Fruit fly (Drosophila melanogaster) whole organism, embryonic: Measurements from ENCODE around the gene isoQC.

Source experiments
- Blimp-1 ChIP-seq: fragments of 200-800 bp; sonication (Bioruptor generic); optimal IDR thresholded peaks from 3 replicates; lab custom pipeline; 2018; ENCODE audit warnings: missing biosample characterization, missing genetic modification characterization, mild to moderate bottlenecking, moderate library complexity, missing genetic modification reagents
- Bteb2 ChIP-seq: fragments of 200-800 bp; sonication (Bioruptor generic); optimal IDR thresholded peaks from 2 replicates; lab custom pipeline; 2016; ENCODE audit warnings: missing biosample characterization, missing genetic modification characterization
- CG1024 ChIP-seq: fragments of 200-800 bp; sonication (Bioruptor generic); IDR thresholded peaks from 2 replicates; pipeline ENCODE4 v1.3.6; 2022; ENCODE audit warnings: missing biosample characterization, missing genetic modification characterization
- CG11723 ChIP-seq: fragments of 200-800 bp; sonication (Bioruptor generic); optimal IDR thresholded peaks from 2 replicates; lab custom pipeline; 2017; ENCODE audit warnings: missing biosample characterization, mild to moderate bottlenecking, missing genetic modification characterization
- CG12942 ChIP-seq: fragments of 200-800 bp; sonication (Bioruptor generic); optimal IDR thresholded peaks from 3 replicates; lab custom pipeline; 2016; ENCODE audit warnings: missing biosample characterization, missing genetic modification characterization
- CG13287 ChIP-seq: fragments of 200-800 bp; sonication (Bioruptor generic); IDR thresholded peaks from 2 replicates; pipeline ENCODE4 v1.3.6; 2022; ENCODE audit warnings: missing biosample characterization, missing genetic modification characterization; ENCODE audit not compliant: partially characterized antibody
- CG14050 ChIP-seq: fragments of 200-800 bp; sonication (Bioruptor generic); IDR thresholded peaks from 3 replicates; pipeline ENCODE4 v1.3.6; 2022; ENCODE audit warnings: missing biosample characterization, missing genetic modification characterization
- CG15269 ChIP-seq: fragments of 200-800 bp; sonication (Bioruptor generic); optimal IDR thresholded peaks from 2 replicates; lab custom pipeline; 2018; ENCODE audit warnings: missing biosample characterization, mild to moderate bottlenecking, missing genetic modification characterization, moderate library complexity
- CG1529 ChIP-seq: fragments of 200-800 bp; sonication (Bioruptor generic); optimal IDR thresholded peaks from 3 replicates; lab custom pipeline; 2018; ENCODE audit warnings: missing biosample characterization, missing genetic modification characterization
- CG16779 ChIP-seq: fragments of 200-800 bp; sonication (Bioruptor generic); IDR thresholded peaks from 2 replicates; pipeline ENCODE4 v1.3.6; 2022; ENCODE audit warnings: missing biosample characterization, missing genetic modification characterization
- CG2129 ChIP-seq: fragments of 200-800 bp; sonication (Bioruptor generic); IDR thresholded peaks from 2 replicates; pipeline ENCODE4 v1.3.6; 2022; ENCODE audit warnings: missing biosample characterization, missing genetic modification characterization; ENCODE audit not compliant: partially characterized antibody
- CG3281 ChIP-seq: fragments of 200-800 bp; sonication (Bioruptor generic); optimal IDR thresholded peaks from 3 replicates; lab custom pipeline; 2017; ENCODE audit warnings: missing biosample characterization, mild to moderate bottlenecking, missing genetic modification characterization
- CG34422 ChIP-seq: fragments of 200-800 bp; sonication (Bioruptor generic); IDR thresholded peaks from 3 replicates; pipeline ENCODE4 v1.3.6; 2022; ENCODE audit warnings: missing biosample characterization, missing genetic modification characterization
- CG4282 ChIP-seq: fragments of 200-800 bp; sonication (Bioruptor generic); optimal IDR thresholded peaks from 2 replicates; lab custom pipeline; 2016; ENCODE audit warnings: missing biosample characterization, missing genetic modification characterization
- CG4820 ChIP-seq: fragments of 200-800 bp; sonication (Bioruptor generic); optimal IDR thresholded peaks from 3 replicates; lab custom pipeline; 2016; ENCODE audit warnings: missing biosample characterization, missing genetic modification characterization
- CG6654 ChIP-seq: fragments of 200-800 bp; sonication (Bioruptor generic); optimal IDR thresholded peaks from 2 replicates; lab custom pipeline; 2017; ENCODE audit warnings: missing biosample characterization, mild to moderate bottlenecking, missing genetic modification characterization
- CG7928 ChIP-seq: fragments of 200-800 bp; sonication (Bioruptor generic); optimal IDR thresholded peaks from 2 replicates; lab custom pipeline; 2017; ENCODE audit warnings: missing biosample characterization, mild to moderate bottlenecking, missing genetic modification characterization
- CG7963 ChIP-seq: fragments of 200-800 bp; sonication (Bioruptor generic); IDR thresholded peaks from 3 replicates; pipeline ENCODE4 v1.3.6; 2022; ENCODE audit warnings: missing biosample characterization, missing genetic modification characterization; ENCODE audit not compliant: partially characterized antibody
- CG8388 ChIP-seq: fragments of 200-800 bp; sonication (Bioruptor generic); optimal IDR thresholded peaks from 2 replicates; lab custom pipeline; 2019; ENCODE audit warnings: missing biosample characterization, mild to moderate bottlenecking, missing genetic modification characterization, moderate library complexity
- CG9797 ChIP-seq: fragments of 200-800 bp; sonication (Bioruptor generic); optimal IDR thresholded peaks from 3 replicates; lab custom pipeline; 2018; ENCODE audit warnings: missing biosample characterization, mild to moderate bottlenecking, missing genetic modification characterization
- CoRest ChIP-seq: fragments of 200-800 bp; sonication (Bioruptor generic); optimal IDR thresholded peaks from 3 replicates; lab custom pipeline; 2018; ENCODE audit warnings: missing biosample characterization, mild to moderate bottlenecking, missing genetic modification characterization, moderate library complexity
- Dad ChIP-seq: fragments of 200-800 bp; sonication (Bioruptor generic); optimal IDR thresholded peaks from 3 replicates; lab custom pipeline; 2016; ENCODE audit warnings: missing biosample characterization, missing genetic modification characterization
- Deaf1 ChIP-seq: fragments of 200-800 bp; optimal IDR thresholded peaks from 3 replicates; lab custom pipeline; 2019; ENCODE audit warnings: missing biosample characterization, mild to moderate bottlenecking, missing genetic modification characterization, moderate library complexity
- Dfd ChIP-seq, 2 experiments: fragments of >200 bp; optimal IDR thresholded peaks; 2 replicates each; lab custom pipeline; 2017; ENCODE audit warnings: missing biosample characterization in 2 of 2, missing genetic modification characterization in 2 of 2
- Fer3 ChIP-seq: fragments of 200-800 bp; sonication (Bioruptor generic); optimal IDR thresholded peaks from 2 replicates; lab custom pipeline; 2018; ENCODE audit warnings: missing biosample characterization, mild to moderate bottlenecking, missing genetic modification characterization, moderate library complexity
- GATAe ChIP-seq: fragments of 200-800 bp; sonication (Bioruptor generic); conservative IDR thresholded peaks from 2 replicates; pipeline ENCODE4 v1.3.6; 2022; ENCODE audit warnings: missing biosample characterization, missing genetic modification characterization
- Hand ChIP-seq: fragments of 200-800 bp; sonication (Bioruptor generic); optimal IDR thresholded peaks from 2 replicates; lab custom pipeline; 2017; ENCODE audit warnings: mild to moderate bottlenecking, missing biosample characterization, missing genetic modification reagents, missing genetic modification characterization
- Lim3 ChIP-seq: fragments of 200-800 bp; sonication (Bioruptor generic); IDR thresholded peaks from 2 replicates; pipeline ENCODE4 v1.3.6; 2022; ENCODE audit warnings: missing biosample characterization, missing genetic modification characterization
- Lpt ChIP-seq: fragments of >200 bp; optimal IDR thresholded peaks from 2 replicates; lab custom pipeline; 2018; ENCODE audit warnings: missing biosample characterization, missing genetic modification characterization
- Myb ChIP-seq: fragments of 200-800 bp; sonication (Bioruptor generic); optimal IDR thresholded peaks from 2 replicates; lab custom pipeline; 2016; ENCODE audit warnings: missing biosample characterization, missing genetic modification characterization
- NFAT ChIP-seq: fragments of 200-800 bp; sonication (Bioruptor generic); IDR thresholded peaks from 2 replicates; pipeline ENCODE4 v1.3.6; 2022; ENCODE audit warnings: missing biosample characterization, missing genetic modification characterization
- NK7.1 ChIP-seq: fragments of 200-800 bp; sonication (Bioruptor generic); optimal IDR thresholded peaks from 3 replicates; lab custom pipeline; 2016; ENCODE audit warnings: missing biosample characterization, missing genetic modification characterization
- Opbp ChIP-seq: fragments of 200-800 bp; sonication (Bioruptor generic); IDR thresholded peaks from 3 replicates; pipeline ENCODE4 v1.3.6; 2022; ENCODE audit warnings: missing biosample characterization, missing genetic modification characterization; ENCODE audit not compliant: partially characterized antibody
- Scr ChIP-seq: fragments of 200-800 bp; sonication (Bioruptor generic); IDR thresholded peaks from 2 replicates; pipeline ENCODE4 v1.3.6; 2022; ENCODE audit warnings: missing biosample characterization, missing genetic modification characterization; ENCODE audit not compliant: partially characterized antibody
- TFAM ChIP-seq: fragments of 200-800 bp; sonication (Bioruptor generic); optimal IDR thresholded peaks from 2 replicates; lab custom pipeline; 2017; ENCODE audit warnings: missing biosample characterization, missing genetic modification characterization, inconsistent platforms
- Xbp1 ChIP-seq: fragments of 200-800 bp; sonication (Bioruptor generic); optimal IDR thresholded peaks from 3 replicates; lab custom pipeline; 2016; ENCODE audit warnings: missing biosample characterization, mild to moderate bottlenecking, missing genetic modification characterization
- al ChIP-seq: fragments of 200-800 bp; sonication (Bioruptor generic); IDR thresholded peaks from 2 replicates; pipeline ENCODE4 v1.3.6; 2022; ENCODE audit warnings: missing biosample characterization, missing genetic modification characterization
- aop ChIP-seq: fragments of 200-800 bp; sonication (Bioruptor generic); IDR thresholded peaks from 2 replicates; pipeline ENCODE4 v1.3.6; 2022; ENCODE audit warnings: missing biosample characterization, missing genetic modification characterization
- ato ChIP-seq: fragments of 200-800 bp; sonication (Bioruptor generic); IDR thresholded peaks from 2 replicates; pipeline ENCODE4 v1.3.6; 2022; ENCODE audit warnings: missing biosample characterization, missing genetic modification characterization; ENCODE audit not compliant: partially characterized antibody
- az2 ChIP-seq: fragments of 200-800 bp; sonication (Bioruptor generic); optimal IDR thresholded peaks from 3 replicates; lab custom pipeline; 2016; ENCODE audit warnings: missing biosample characterization, missing genetic modification characterization
- bbx ChIP-seq: fragments of 200-800 bp; sonication (Bioruptor generic); IDR thresholded peaks from 2 replicates; pipeline ENCODE4 v1.3.6; 2022; ENCODE audit warnings: missing biosample characterization, missing genetic modification characterization; ENCODE audit not compliant: partially characterized antibody
- bsh ChIP-seq, 2 experiments: fragments of 200-800 bp; sonication (Bioruptor generic); optimal IDR thresholded peaks; 2 replicates each; lab custom pipeline; 2017 to 2018; ENCODE audit warnings: mild to moderate bottlenecking in 2 of 2, missing biosample characterization in 2 of 2, missing genetic modification characterization in 2 of 2, moderate library complexity in 1 of 2
- cad ChIP-seq: fragments of >200 bp; optimal IDR thresholded peaks from 2 replicates; lab custom pipeline; 2017; ENCODE audit warnings: missing biosample characterization, missing genetic modification characterization
- ewg ChIP-seq: fragments of 200-800 bp; sonication (Bioruptor generic); optimal IDR thresholded peaks from 3 replicates; lab custom pipeline; 2017; ENCODE audit warnings: mild to moderate bottlenecking, missing biosample characterization, missing genetic modification reagents, missing genetic modification characterization
- gcm2 ChIP-seq: fragments of 200-800 bp; sonication (Bioruptor generic); optimal IDR thresholded peaks from 2 replicates; lab custom pipeline; 2016; ENCODE audit warnings: missing biosample characterization, missing genetic modification characterization
- grau ChIP-seq: fragments of 200-800 bp; optimal IDR thresholded peaks from 3 replicates; lab custom pipeline; 2019; ENCODE audit warnings: missing biosample characterization, mild to moderate bottlenecking, missing genetic modification characterization, moderate library complexity
- kah ChIP-seq: fragments of 200-800 bp; sonication (Bioruptor generic); optimal IDR thresholded peaks from 2 replicates; lab custom pipeline; 2018; ENCODE audit warnings: missing biosample characterization, mild to moderate bottlenecking, missing genetic modification characterization
- mld ChIP-seq: fragments of 200-800 bp; sonication (Bioruptor generic); IDR thresholded peaks from 3 replicates; pipeline ENCODE4 v1.3.6; 2022; ENCODE audit warnings: missing biosample characterization, missing genetic modification characterization; ENCODE audit not compliant: partially characterized antibody
- sens ChIP-seq: fragments of 200-800 bp; sonication (Bioruptor generic); peaks from one replicate; lab custom pipeline; 2016; ENCODE audit warnings: missing biosample characterization, missing genetic modification characterization

Gene isoQC

DNA sequence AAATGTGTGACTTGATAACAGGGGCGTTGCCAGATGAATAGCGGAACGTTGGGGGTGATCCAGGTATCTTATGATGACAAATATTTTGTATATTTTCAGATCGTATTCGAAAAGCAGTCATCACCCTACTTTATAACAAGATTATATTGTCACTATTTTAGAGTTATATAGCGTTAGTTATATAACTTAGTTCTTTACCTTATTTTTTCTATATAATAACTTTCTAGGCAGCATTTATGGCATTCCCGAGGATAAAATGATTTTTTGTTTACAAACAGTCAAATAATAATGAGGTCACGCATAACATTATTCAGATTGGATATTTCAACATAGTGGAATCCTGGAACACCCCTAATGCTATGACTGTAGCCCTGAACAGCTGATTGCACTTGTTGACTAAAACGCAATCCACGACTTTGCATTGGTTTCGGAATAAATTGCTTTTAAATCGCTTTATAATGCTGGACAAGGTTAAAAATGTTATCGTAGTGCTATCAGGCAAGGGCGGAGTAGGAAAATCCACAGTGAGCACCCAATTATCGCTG is 52.0 kb downstream of the isoQC start, which contains the start of gene Nubp2 (continued):
- TF ChIP-seq Lim3 (GFP tag; lab: Robert Waterston, UW) (peak; percentile 63; the same call in 1 of the 2 replicates), grau (peak; percentile 96), CG34422 (GFP tag; lab: Robert Waterston, UW) (peak; percentile 91), mld (GFP tag; lab: Robert Waterston, UW) (no peak), ato (GFP tag; lab: Robert Waterston, UW) (no peak), NK7.1 (GFP tag; lab: Kevin White, UChicago) (peak; percentile 85), ewg (peak; percentile 90), CG15269 (tag; lab: Kevin White, UChicago) (peak; percentile 96), NFAT (GFP tag; lab: Robert Waterston, UW) (peak; percentile 93), CG9797 (peak; percentile 40), Xbp1 (GFP tag; lab: Kevin White, UChicago) (peak; percentile 98), Lpt (GFP tag; lab: Kevin White, UChicago) (no peak), sens (GFP tag; lab: Kevin White, UChicago) (peak; percentile 99), bsh (GFP tag; optimal IDR thresholded peaks at IDR 0.05; lab: Kevin White, UChicago) (peak; percentile 66 to 92), Deaf1 (tag; lab: Kevin White, UChicago) (peak; percentile 77), CG4820 (GFP tag; lab: Kevin White, UChicago) (peak; percentile 95), CG8388 (GFP tag; lab: Kevin White, UChicago) (peak; percentile 93), GATAe (peak; percentile 90), Hand (peak; percentile 83), CG11723 (peak; percentile 93), Fer3 (peak; percentile 94), gcm2 (peak; percentile 86), CG7963 (no peak), Blimp-1 (peak; percentile 91), Myb (GFP tag; lab: Kevin White, UChicago) (peak; percentile 72), CG7928 (GFP tag; lab: Kevin White, UChicago) (peak; percentile 96), bbx (no peak), CG13287 (0 out of 2 replicates have a peak, but pooled peaks have one; percentile 7), cad (GFP tag; lab: Kevin White, UChicago) (no peak), CG1024 (GFP tag; lab: Robert Waterston, UW) (peak; percentile 70), Bteb2 (GFP tag; lab: Kevin White, UChicago) (peak; percentile 94), CoRest (tag; lab: Kevin White, UChicago) (peak; percentile 98), CG4282 (GFP tag; lab: Kevin White, UChicago) (peak; percentile 70), kah (GFP tag; lab: Kevin White, UChicago) (peak; percentile 89), Scr (no peak), CG16779 (peak; percentile 82), az2 (GFP tag; lab: Kevin White, UChicago) (peak; percentile 96), CG12942 (GFP tag; lab: Kevin White, UChicago) (peak; percentile 96), CG2129 (GFP tag; lab: Robert Waterston, UW) (no peak), Opbp (no peak), aop (0 out of 2 replicates have a peak, but pooled peaks have one; percentile 13), CG14050 (GFP tag; lab: Robert Waterston, UW) (peak; percentile 88), CG6654 (GFP tag; lab: Kevin White, UChicago) (peak; percentile 84), Dad (GFP tag; lab: Kevin White, UChicago) (peak; percentile 92), al (GFP tag; lab: Robert Waterston, UW) (peak; percentile 95), Dfd (GFP tag; optimal IDR thresholded peaks at IDR 0.05; lab: Kevin White, UChicago) (no peak), CG3281 (peak; percentile 96), CG1529 (GFP tag; lab: Kevin White, UChicago) (peak; percentile 89), TFAM (peak; percentile 68)
